Fruit fly (Drosophila melanogaster): ENCODE results near the gene Dsor1.

DNA sequence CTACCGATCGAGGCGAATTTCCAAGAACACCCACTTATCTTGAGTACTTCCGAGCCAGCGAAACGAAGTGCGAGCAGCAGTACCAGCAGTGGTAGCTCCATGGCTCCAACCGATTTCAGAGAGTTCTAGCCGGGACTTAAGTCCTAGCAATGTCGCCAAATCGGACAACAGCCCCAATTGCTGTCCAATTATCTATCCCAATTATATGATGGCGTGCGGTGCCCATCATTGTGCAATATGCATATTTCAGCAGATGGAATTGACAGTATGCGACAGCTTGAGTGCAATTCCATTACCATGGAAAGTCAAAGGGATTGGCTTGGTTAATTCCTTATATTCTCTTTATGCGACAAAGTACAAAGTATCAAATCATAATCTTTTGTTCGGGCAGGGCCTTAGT, 10.7 kb upstream of the Dsor1 start, which contains the start of gene Ir8a:
- TF ChIP-seq CG8478 (optimal IDR thresholded peaks at IDR 0.05) (no peak), CTCF (optimal IDR thresholded peaks at IDR 0.05) (no peak)

All from S2 (cell line).